Fruit fly (Drosophila melanogaster): ENCODE measurements around the gene CG33293.

- TF ChIP-seq pan (optimal IDR thresholded peaks at IDR 0.05) (no peak), EcR (GFP tag; optimal IDR thresholded peaks at IDR 0.05) (no peak)
Measured at dm6 chr3R:5240721-5241120, at the start of gene CG33293.
